Worm (Caenorhabditis elegans): ENCODE results near the gene plr-1.

plr-1 gene

DNA sequence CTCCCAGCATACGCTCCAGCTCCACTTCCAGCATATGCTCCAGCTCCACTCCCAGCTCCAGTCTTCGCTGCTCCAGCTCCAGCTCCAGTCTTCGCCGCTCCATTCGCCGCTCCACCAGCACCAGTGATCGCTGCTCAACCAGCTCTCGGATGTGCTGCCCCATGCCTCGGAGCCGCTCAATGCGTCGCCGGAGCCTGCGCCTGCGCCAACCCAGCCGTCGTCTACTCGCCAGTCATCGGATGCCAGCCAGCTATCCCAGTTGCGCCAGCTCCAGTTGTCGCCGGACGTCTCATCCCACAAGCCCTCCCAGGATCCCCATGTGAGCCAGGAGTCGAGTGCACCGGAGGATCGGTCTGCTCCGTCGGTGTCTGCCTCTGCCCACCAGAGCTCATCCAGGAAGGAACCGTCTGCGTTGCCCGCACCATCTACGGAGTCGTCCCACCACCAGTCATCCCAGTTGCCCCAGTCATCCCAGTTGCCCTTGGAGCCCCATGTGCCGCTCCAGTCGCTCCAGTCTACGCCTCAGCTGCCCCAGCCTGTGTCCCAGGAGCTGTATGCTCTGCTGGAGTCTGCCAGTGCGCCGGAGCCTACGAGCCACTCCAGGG lies 29.0 kb upstream of the plr-1 start:
- TF ChIP-seq C08G9.2 (tag; optimal IDR thresholded peaks at IDR 0.05): peak; percentile 8
- TF ChIP-seq ceh-6 (GFP tag; optimal IDR thresholded peaks at IDR 0.05): peak; percentile 35
- TF ChIP-seq ceh-9 (tag; optimal IDR thresholded peaks at IDR 0.05): peak; percentile 36
- TF ChIP-seq nfya-1 (tag; optimal IDR thresholded peaks at IDR 0.05): no peak
- TF ChIP-seq tbx-7 (tag; optimal IDR thresholded peaks at IDR 0.05): no peak
- peak; percentile 11 for TF ChIP-seq F13H6.1 (tag; optimal IDR thresholded peaks at IDR 0.05)

DNA sequence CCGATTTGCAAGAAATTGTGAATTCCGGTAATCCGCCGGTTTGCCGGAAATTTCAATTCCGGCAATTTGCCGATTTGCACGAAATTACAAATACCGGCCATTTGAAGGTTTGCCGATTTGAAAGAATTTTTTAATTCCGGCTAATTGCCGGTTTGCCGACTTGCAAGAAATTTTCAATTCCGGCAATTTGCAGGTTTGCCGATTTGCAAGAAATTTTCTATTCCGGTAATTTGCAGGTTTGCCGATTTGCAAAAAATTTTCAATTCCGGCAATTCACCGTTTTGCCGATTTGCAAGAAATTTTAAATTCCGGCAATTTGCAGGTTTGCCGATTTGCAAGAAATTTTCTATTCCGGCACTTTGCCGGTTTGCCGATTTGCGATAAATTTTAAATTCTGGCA lies 21.8 kb upstream of the plr-1 start:
- peak; percentile 32; the same call in 1 of the 2 replicates for TF ChIP-seq ceh-45 (GFP tag; IDR thresholded peaks at IDR 0.05)

- peak; percentile 44 for TF ChIP-seq elt-2 (tag; optimal IDR thresholded peaks at IDR 0.05)
- no peak for TF ChIP-seq ceh-31 (tag; optimal IDR thresholded peaks at IDR 0.05)
- no peak for TF ChIP-seq madf-2 (tag; optimal IDR thresholded peaks at IDR 0.05)
- TF ChIP-seq pros-1 (tag; optimal IDR thresholded peaks at IDR 0.05): no peak
These were observed 14.1 kb upstream of the plr-1 start, which contains the start of gene sbp-1 for ce11 chrIII:11442556-11442955. Gene sbp-1, minus strand, starts transcription at chrIII:11442566.

- TF ChIP-seq ztf-16 (tag; optimal IDR thresholded peaks at IDR 0.05) (no peak), hlh-13 (GFP tag; optimal IDR thresholded peaks at IDR 0.05) (no peak), ref-2 (tag; optimal IDR thresholded peaks at IDR 0.05) (no peak), ama-1 (optimal IDR thresholded peaks at IDR 0.05) (no peak), ceh-19 (GFP tag; optimal IDR thresholded peaks at IDR 0.05) (no peak), syd-9 (tag; optimal IDR thresholded peaks at IDR 0.05) (no peak), ceh-48 (tag; optimal IDR thresholded peaks at IDR 0.05) (no peak), ceh-30 (tag; optimal IDR thresholded peaks at IDR 0.05) (no peak), che-1 (tag; optimal IDR thresholded peaks at IDR 0.05) (no peak), sdc-2 (tag; optimal IDR thresholded peaks at IDR 0.05) (no peak), C08G9.2 (tag; optimal IDR thresholded peaks at IDR 0.05) (no peak), odd-2 (tag; optimal IDR thresholded peaks at IDR 0.05) (no peak), lim-6 (tag; optimal IDR thresholded peaks at IDR 0.05) (no peak), eyg-1 (tag; optimal IDR thresholded peaks at IDR 0.05) (no peak), F13H6.1 (tag; optimal IDR thresholded peaks at IDR 0.05) (no peak), pqm-1 (tag; optimal IDR thresholded peaks at IDR 0.05) (no peak), pros-1 (tag; optimal IDR thresholded peaks at IDR 0.05) (no peak), ceh-14 (tag; optimal IDR thresholded peaks at IDR 0.05) (no peak), hlh-30 (tag; optimal IDR thresholded peaks at IDR 0.05; ENCODE audit: insufficient read depth) (no peak)
These were observed 13.2 kb upstream of the plr-1 start for ce11 chrIII:11443408-11443994.

DNA sequence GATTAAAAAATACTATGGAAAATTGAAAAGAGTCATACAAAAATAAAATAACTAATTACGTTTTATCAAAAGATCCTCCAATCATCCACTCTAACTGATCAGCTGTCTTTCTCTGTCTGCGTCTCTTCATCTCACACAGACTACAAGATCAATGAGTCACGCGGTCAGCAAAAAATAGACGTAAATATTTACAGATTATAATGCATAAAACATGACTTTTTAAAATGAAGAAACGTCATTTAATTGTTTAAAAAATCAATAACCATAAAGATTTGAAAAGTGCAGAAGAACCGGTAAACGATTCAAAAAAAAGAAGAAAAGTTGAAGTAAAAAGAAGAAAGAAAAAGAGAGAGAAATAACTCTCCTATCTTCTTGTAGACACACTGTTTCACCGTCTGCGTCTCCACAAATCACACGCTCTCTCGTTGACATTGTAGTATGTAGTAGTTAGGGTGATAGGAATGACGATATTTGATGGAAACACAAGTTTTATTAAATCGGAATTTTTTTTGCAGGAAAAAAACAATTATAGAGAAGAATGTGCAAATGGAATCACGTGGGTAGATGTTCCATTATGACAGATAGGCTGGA lies 11.8 kb upstream of the plr-1 start:
- TF ChIP-seq tbx-7 (tag; optimal IDR thresholded peaks at IDR 0.05): no peak
- no peak for TF ChIP-seq fkh-6 (tag; optimal IDR thresholded peaks at IDR 0.05)
- no peak for TF ChIP-seq K02D7.2 (tag; optimal IDR thresholded peaks at IDR 0.05)
- TF ChIP-seq tbx-2 (tag; optimal IDR thresholded peaks at IDR 0.05): no peak
- peak; percentile 20 for TF ChIP-seq unc-55 (GFP tag; optimal IDR thresholded peaks at IDR 0.05)
- TF ChIP-seq ceh-2 (tag; optimal IDR thresholded peaks at IDR 0.05): no peak
- no peak for TF ChIP-seq syd-9 (tag; optimal IDR thresholded peaks at IDR 0.05)
- no peak for TF ChIP-seq hlh-6 (tag; optimal IDR thresholded peaks at IDR 0.05)
- TF ChIP-seq ceh-34 (tag; optimal IDR thresholded peaks at IDR 0.05): no peak
- no peak for TF ChIP-seq unc-42 (tag; optimal IDR thresholded peaks at IDR 0.05)
- TF ChIP-seq nhr-11 (tag; optimal IDR thresholded peaks at IDR 0.05): no peak
- TF ChIP-seq gmeb-2 (tag; optimal IDR thresholded peaks at IDR 0.05): no peak
- peak; percentile 57 for TF ChIP-seq hlh-30 (tag; optimal IDR thresholded peaks at IDR 0.05; ENCODE audit: insufficient read depth)
- TF ChIP-seq ceh-30 (tag; optimal IDR thresholded peaks at IDR 0.05): no peak

All from whole organism, late embryonic.